Fruit fly (Drosophila melanogaster): ENCODE data around the gene Crk.

dm6 chr4:225824-226223, 15.8 kb downstream of the Crk start:
- no peak for TF ChIP-seq CG8478 (optimal IDR thresholded peaks at IDR 0.05)
- TF ChIP-seq CTCF (optimal IDR thresholded peaks at IDR 0.05) = no peak
